Worm (Caenorhabditis elegans): ENCODE data around the gene phlp-2.

The phlp-2 gene

DNA sequence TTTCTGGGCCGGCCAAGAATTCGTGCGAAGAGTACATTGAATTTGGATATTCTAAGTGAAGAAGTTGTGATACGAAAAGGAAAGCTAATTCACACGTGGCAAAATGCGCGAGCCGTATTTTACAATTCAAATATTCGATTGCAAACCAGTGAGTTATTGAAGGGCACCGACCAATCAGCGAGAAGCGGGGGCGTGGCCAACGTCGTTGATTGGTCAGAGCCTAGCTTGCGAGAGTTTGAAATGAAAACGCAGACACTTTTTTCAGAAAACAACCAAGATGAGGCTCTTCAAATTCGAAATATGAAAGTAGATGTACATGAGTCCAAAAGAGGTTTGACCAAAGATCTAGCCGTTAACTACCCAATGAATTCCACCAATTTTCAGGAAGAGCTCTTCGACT lies 1.4 kb downstream of the phlp-2 start:
- TF ChIP-seq hlh-1 (tag; optimal IDR thresholded peaks at IDR 0.05) = no peak

DNA sequence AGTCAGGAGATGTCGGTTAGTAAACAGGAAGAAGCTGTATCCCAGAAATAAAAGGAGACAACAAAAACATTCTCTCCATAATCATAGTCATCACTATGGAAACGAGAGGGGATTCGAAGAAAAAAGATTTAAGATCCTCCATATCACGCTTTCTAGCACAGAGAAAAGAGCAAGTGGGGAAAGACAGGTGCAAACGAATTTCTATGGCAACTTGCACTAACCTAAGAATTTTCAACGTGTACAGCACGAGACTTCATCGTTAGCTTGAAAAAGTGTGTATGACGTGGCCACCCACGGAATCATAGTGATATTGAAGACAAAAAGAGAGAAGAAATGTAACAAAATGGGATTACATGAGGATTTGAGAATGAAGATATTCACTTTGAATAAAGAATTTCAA lies 11.6 kb downstream of the phlp-2 start:
- TF ChIP-seq M03D4.4 (tag; optimal IDR thresholded peaks at IDR 0.05) (no peak), mep-1 (tag; optimal IDR thresholded peaks at IDR 0.05) (no peak), nhr-2 (tag; optimal IDR thresholded peaks at IDR 0.05) (no peak), sptf-1 (tag; optimal IDR thresholded peaks at IDR 0.05) (no peak), nhr-28 (tag; optimal IDR thresholded peaks at IDR 0.05) (no peak), zip-8 (tag; optimal IDR thresholded peaks at IDR 0.05) (no peak), unc-120 (tag; optimal IDR thresholded peaks at IDR 0.05; ENCODE audit: poor library complexity, severe bottlenecking) (no peak)

DNA sequence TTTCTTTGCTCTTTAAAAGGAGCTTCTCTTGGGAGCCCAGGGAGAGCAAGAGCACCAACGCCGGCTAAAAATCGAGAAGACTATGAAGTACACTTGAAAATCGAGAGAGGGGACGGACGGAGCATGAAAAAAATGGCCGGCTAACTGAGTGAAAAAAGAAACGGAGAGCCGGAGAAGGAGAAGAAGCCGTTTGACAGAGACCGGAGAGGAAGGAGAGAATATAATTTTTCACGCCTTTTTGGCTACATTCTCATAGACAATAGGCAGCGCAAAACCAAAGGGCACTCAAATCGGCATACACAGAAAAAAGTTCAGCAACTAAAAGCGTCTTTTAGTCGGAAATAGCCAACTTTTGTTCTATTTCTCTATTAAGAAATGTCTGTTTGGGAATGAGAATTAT lies 12.2 kb downstream of the phlp-2 start:
- no peak for TF ChIP-seq ceh-43 (GFP tag; optimal IDR thresholded peaks at IDR 0.05)
- TF ChIP-seq nhr-76 (tag; optimal IDR thresholded peaks at IDR 0.05) = no peak

DNA sequence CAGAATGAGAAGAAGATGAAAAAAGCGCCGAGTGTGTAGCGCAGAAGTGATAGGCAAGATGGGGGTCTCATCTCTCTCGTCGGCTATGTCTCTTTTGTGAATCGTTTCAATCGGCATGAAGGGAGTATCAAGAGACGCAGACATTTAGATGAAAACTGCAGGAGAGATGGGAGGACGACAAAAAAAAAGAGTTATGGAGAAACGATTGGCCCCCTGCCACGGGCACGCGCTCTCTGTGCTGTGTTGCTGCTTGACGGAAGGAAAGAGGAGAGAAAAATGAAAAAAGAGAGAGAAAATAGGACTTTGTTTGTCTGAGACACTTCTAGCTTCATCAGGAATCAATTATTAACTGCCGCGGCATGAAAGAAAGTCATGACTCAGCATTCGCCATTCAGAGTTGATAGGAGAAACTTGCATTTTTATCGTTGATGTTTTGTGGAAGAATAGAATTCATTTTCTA lies 14.4 kb downstream of the phlp-2 start:
- TF ChIP-seq snpc-4 (tag; optimal IDR thresholded peaks at IDR 0.05) (no peak), lsy-2 (tag; optimal IDR thresholded peaks at IDR 0.05) (peak; percentile 42), ceh-83 (GFP tag; optimal IDR thresholded peaks at IDR 0.05) (no peak), tbx-8 (GFP tag; optimal IDR thresholded peaks at IDR 0.05) (peak; percentile 24), nhr-76 (tag; optimal IDR thresholded peaks at IDR 0.05) (no peak), ceh-39 (tag; optimal IDR thresholded peaks at IDR 0.05) (no peak), ztf-11 (tag; optimal IDR thresholded peaks at IDR 0.05) (no peak), ham-2 (GFP tag; optimal IDR thresholded peaks at IDR 0.05) (peak; percentile 71), zip-8 (tag; optimal IDR thresholded peaks at IDR 0.05) (no peak), lin-32 (GFP tag; optimal IDR thresholded peaks at IDR 0.05) (no peak), drap-1 (GFP tag; optimal IDR thresholded peaks at IDR 0.05) (peak; percentile 26), hlh-1 (tag; optimal IDR thresholded peaks at IDR 0.05) (peak; percentile 68), cnd-1 (tag; optimal IDR thresholded peaks at IDR 0.05) (no peak), unc-39 (tag; optimal IDR thresholded peaks at IDR 0.05) (no peak), nhr-12 (tag; optimal IDR thresholded peaks at IDR 0.05) (no peak), elt-3 (tag; optimal IDR thresholded peaks at IDR 0.05) (no peak), mls-2 (tag; optimal IDR thresholded peaks at IDR 0.05) (peak; percentile 61), mab-5 (tag; optimal IDR thresholded peaks at IDR 0.05) (no peak), lin-13 (tag; optimal IDR thresholded peaks at IDR 0.05) (no peak), sptf-1 (tag; optimal IDR thresholded peaks at IDR 0.05) (peak; percentile 41), nhr-28 (tag; optimal IDR thresholded peaks at IDR 0.05) (no peak), pha-4 (tag; optimal IDR thresholded peaks at IDR 0.05) (peak; percentile 9), flh-1 (GFP tag; optimal IDR thresholded peaks at IDR 0.05) (no peak), blmp-1 (tag; optimal IDR thresholded peaks at IDR 0.05) (no peak), ceh-43 (GFP tag; optimal IDR thresholded peaks at IDR 0.05) (no peak), M03D4.4 (tag; optimal IDR thresholded peaks at IDR 0.05) (peak; percentile 19), bed-3 (GFP tag; optimal IDR thresholded peaks at IDR 0.05) (no peak), nhr-2 (tag; optimal IDR thresholded peaks at IDR 0.05) (no peak), sem-2 (GFP tag; optimal IDR thresholded peaks at IDR 0.05) (no peak), elt-1 (tag; optimal IDR thresholded peaks at IDR 0.05; ENCODE audit: borderline replicate concordance, insufficient read depth) (no peak), unc-62 (GFP tag; optimal IDR thresholded peaks at IDR 0.05) (peak; percentile 92), unc-120 (tag; optimal IDR thresholded peaks at IDR 0.05; ENCODE audit: poor library complexity, severe bottlenecking) (peak; percentile 94), nhr-237 (tag; optimal IDR thresholded peaks at IDR 0.05) (peak; percentile 67), ces-1 (GFP tag; optimal IDR thresholded peaks at IDR 0.05) (peak; percentile 83), mep-1 (tag; optimal IDR thresholded peaks at IDR 0.05) (peak; percentile 87)

DNA sequence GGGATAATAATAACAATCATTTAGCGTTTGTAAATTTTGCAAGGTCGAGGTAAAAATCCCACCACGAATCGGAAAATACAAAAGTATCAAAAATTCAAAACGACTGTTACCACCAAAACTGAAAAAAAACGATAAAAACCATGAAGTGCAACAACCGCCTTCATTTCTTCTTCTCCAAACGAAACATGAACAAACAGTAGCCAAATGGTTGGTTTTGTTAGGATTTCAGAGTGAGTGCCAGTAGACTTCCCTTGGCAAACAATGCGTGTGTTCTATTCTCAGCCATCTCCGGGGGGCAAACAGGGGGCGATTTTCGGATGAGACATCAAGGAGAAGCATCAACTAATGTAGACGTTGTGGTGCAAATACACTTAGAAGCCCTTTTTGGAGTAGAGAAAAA lies 15.4 kb downstream of the phlp-2 start:
- TF ChIP-seq nhr-28 (tag; optimal IDR thresholded peaks at IDR 0.05) (no peak), nhr-237 (tag; optimal IDR thresholded peaks at IDR 0.05) (no peak), flh-1 (GFP tag; optimal IDR thresholded peaks at IDR 0.05) (no peak), bed-3 (GFP tag; optimal IDR thresholded peaks at IDR 0.05) (no peak), M03D4.4 (tag; optimal IDR thresholded peaks at IDR 0.05) (no peak), unc-62 (GFP tag; optimal IDR thresholded peaks at IDR 0.05) (no peak), drap-1 (GFP tag; optimal IDR thresholded peaks at IDR 0.05) (no peak), nhr-2 (tag; optimal IDR thresholded peaks at IDR 0.05) (no peak), lsy-2 (tag; optimal IDR thresholded peaks at IDR 0.05) (no peak)
